Worm (Caenorhabditis elegans) whole organism, young adult: Measurements from ENCODE around the gene F45F2.9.
A peak's percentile ranks its signal among the peaks of the same experiment; 100 is the strongest.

Source experiments
- B0261.1 ChIP-seq: sonication (generic microtip); optimal IDR thresholded peaks from 2 replicates; lab custom pipeline; 2016; ENCODE audit warnings: mild to moderate bottlenecking, missing genetic modification characterization, moderate library complexity, missing compliant biosample characterization
- C17E4.6 ChIP-seq: fragments of 200-800 bp; sonication (Bioruptor generic); IDR thresholded peaks from 2 replicates; pipeline ENCODE4 v1.3.6; 2022; ENCODE audit warnings: missing genetic modification reagents, missing genetic modification characterization, missing compliant biosample characterization
- D2030.7 ChIP-seq: fragments of 200-800 bp; sonication (Bioruptor generic); IDR thresholded peaks from 2 replicates; pipeline ENCODE4 v1.3.6; 2022; ENCODE audit warnings: missing genetic modification reagents, missing genetic modification characterization, missing compliant biosample characterization
- F57A8.1 ChIP-seq: fragments of 200-800 bp; sonication (Bioruptor generic); optimal IDR thresholded peaks from 2 replicates; lab custom pipeline; 2018; ENCODE audit warnings: mild to moderate bottlenecking, missing genetic modification characterization, moderate library complexity, missing compliant biosample characterization
- K12H6.12 ChIP-seq: fragments of 200-800 bp; sonication (Bioruptor generic); optimal IDR thresholded peaks from 2 replicates; lab custom pipeline; 2018; ENCODE audit warnings: mild to moderate bottlenecking, missing genetic modification characterization, missing compliant biosample characterization
- Y53F4B.3 ChIP-seq: fragments of 200-800 bp; sonication (Bioruptor generic); IDR thresholded peaks from 2 replicates; pipeline ENCODE4 v1.3.6; 2022; ENCODE audit warnings: missing genetic modification reagents, missing genetic modification characterization, missing compliant biosample characterization
- aptf-3 ChIP-seq: fragments of 200-800 bp; sonication (Bioruptor generic); IDR thresholded peaks from 2 replicates; pipeline ENCODE4 v1.3.6; 2022; ENCODE audit warnings: missing genetic modification characterization, missing compliant biosample characterization
- attf-3 ChIP-seq: fragments of 200-800 bp; sonication (Bioruptor generic); conservative IDR thresholded peaks from 2 replicates; pipeline ENCODE4 v1.3.6; 2022; ENCODE audit warnings: missing genetic modification reagents, missing genetic modification characterization, missing compliant biosample characterization
- attf-5 ChIP-seq: fragments of 200-800 bp; sonication (Bioruptor generic); optimal IDR thresholded peaks from 2 replicates; lab custom pipeline; 2018; ENCODE audit warnings: mild to moderate bottlenecking, missing genetic modification characterization, missing compliant biosample characterization
- cebp-2 ChIP-seq: fragments of 200-800 bp; sonication (Bioruptor generic); IDR thresholded peaks from 2 replicates; pipeline ENCODE4 v1.3.6; 2022; ENCODE audit warnings: missing genetic modification characterization, missing compliant biosample characterization
- chd-7 ChIP-seq: sonication (generic microtip); optimal IDR thresholded peaks from 2 replicates; lab custom pipeline; 2016; ENCODE audit warnings: mild to moderate bottlenecking, missing genetic modification characterization, moderate library complexity, missing compliant biosample characterization
- dpff-1 ChIP-seq: sonication (generic microtip); optimal IDR thresholded peaks from 2 replicates; lab custom pipeline; 2017; ENCODE audit warnings: mild to moderate bottlenecking, missing genetic modification characterization, missing compliant biosample characterization
- efl-1 ChIP-seq: fragments of 150-350 bp; optimal IDR thresholded peaks from 2 replicates; lab custom pipeline; 2014; ENCODE audit warnings: missing biosample characterization, missing genetic modification reagents, missing genetic modification characterization
- egrh-3 ChIP-seq: fragments of 200-800 bp; sonication (Bioruptor generic); IDR thresholded peaks from 2 replicates; pipeline ENCODE4 v1.3.6; 2022; ENCODE audit warnings: missing genetic modification reagents, missing genetic modification characterization, missing compliant biosample characterization
- him-1 ChIP-seq: sonication (generic microtip); optimal IDR thresholded peaks from 2 replicates; lab custom pipeline; 2016; ENCODE audit warnings: missing genotype, missing genetic modification reagents, missing genetic modification characterization, missing compliant biosample characterization
- lag-1 ChIP-seq: fragments of 200-800 bp; sonication (Bioruptor generic); IDR thresholded peaks from 2 replicates; pipeline ENCODE4 v1.3.6; 2022; ENCODE audit warnings: missing genetic modification reagents, missing genetic modification characterization, missing compliant biosample characterization
- let-526 ChIP-seq: fragments of 200-800 bp; sonication (Bioruptor generic); IDR thresholded peaks from 2 replicates; pipeline ENCODE4 v1.3.6; 2022; ENCODE audit warnings: missing genetic modification reagents, missing genetic modification characterization, missing compliant biosample characterization
- let-607 ChIP-seq, 2 experiments: fragments of 200-800 bp in 1 of 2; sonication (Bioruptor generic) in 1 of 2; sonication (generic microtip) in 1 of 2; optimal IDR thresholded peaks; 2 replicates each; lab custom pipeline; 2016 to 2018; ENCODE audit warnings: mild to moderate bottlenecking in 2 of 2, missing compliant biosample characterization in 2 of 2, missing genetic modification characterization in 2 of 2, moderate library complexity in 2 of 2, missing genotype in 1 of 2
- lin-35 ChIP-seq, 3 experiments: fragments of 150-350 bp in 2 of 3; sonication (generic microtip) in 1 of 3; optimal IDR thresholded peaks; 2 replicates each; lab custom pipeline; 2014 to 2018; ENCODE audit warnings: missing biosample characterization in 3 of 3, missing genetic modification characterization in 3 of 3, missing genetic modification reagents in 3 of 3
- lin-54 ChIP-seq: fragments of 200-800 bp; sonication (Bioruptor generic); optimal IDR thresholded peaks from 2 replicates; lab custom pipeline; 2018; ENCODE audit warnings: mild to moderate bottlenecking, missing genetic modification characterization, missing compliant biosample characterization
- madf-10 ChIP-seq: sonication (generic microtip); optimal IDR thresholded peaks from 2 replicates; lab custom pipeline; 2016; ENCODE audit warnings: mild to moderate bottlenecking, missing genetic modification characterization, missing compliant biosample characterization
- madf-3 ChIP-seq: fragments of 200-800 bp; sonication (Bioruptor generic); IDR thresholded peaks from 2 replicates; pipeline ENCODE4 v1.3.6; 2022; ENCODE audit warnings: missing genetic modification reagents, missing genetic modification characterization, missing compliant biosample characterization
- madf-6 ChIP-seq: fragments of 200-800 bp; sonication (Bioruptor generic); IDR thresholded peaks from 2 replicates; pipeline ENCODE4 v1.3.6; 2022; ENCODE audit warnings: missing genetic modification reagents, missing genetic modification characterization, missing compliant biosample characterization
- madf-8 ChIP-seq: fragments of 200-800 bp; sonication (Bioruptor generic); conservative IDR thresholded peaks from 2 replicates; pipeline ENCODE4 v1.3.6; 2022; ENCODE audit warnings: missing genetic modification reagents, missing genetic modification characterization, missing compliant biosample characterization
- mcd-1 ChIP-seq: fragments of 200-800 bp; sonication (Bioruptor generic); IDR thresholded peaks from 2 replicates; pipeline ENCODE4 v1.3.6; 2022; ENCODE audit warnings: missing genetic modification reagents, missing genetic modification characterization, missing compliant biosample characterization
- mel-28 ChIP-seq: sonication (generic microtip); optimal IDR thresholded peaks from 2 replicates; lab custom pipeline; 2016; ENCODE audit warnings: borderline replicate concordance, mild to moderate bottlenecking, missing genetic modification characterization, missing compliant biosample characterization
- nfya-2 ChIP-seq: fragments of 200-800 bp; sonication (Bioruptor generic); IDR thresholded peaks from 2 replicates; pipeline ENCODE4 v1.3.6; 2022; ENCODE audit warnings: missing genetic modification reagents, missing genetic modification characterization, missing compliant biosample characterization
- nfyb-1 ChIP-seq: fragments of 200-800 bp; sonication (Bioruptor generic); IDR thresholded peaks from 2 replicates; pipeline ENCODE4 v1.3.6; 2022; ENCODE audit warnings: missing genetic modification reagents, missing genetic modification characterization, missing compliant biosample characterization
- pha-4 ChIP-seq: fragments of 150-350 bp; sonication (generic microtip); optimal IDR thresholded peaks from 2 replicates; lab custom pipeline; 2014; ENCODE audit warnings: missing biosample characterization, missing genetic modification reagents, missing genetic modification characterization
- rec-8 ChIP-seq, 2 experiments: sonication (generic microtip); optimal IDR thresholded peaks; 2 replicates each; lab custom pipeline; 2016; ENCODE audit warnings: mild to moderate bottlenecking in 2 of 2, missing genetic modification characterization in 2 of 2, missing genetic modification reagents in 2 of 2, missing genotype in 2 of 2, missing biosample characterization in 1 of 2, missing compliant biosample characterization in 1 of 2, moderate library complexity in 1 of 2
- sdz-38 ChIP-seq: sonication (generic microtip); optimal IDR thresholded peaks from 2 replicates; lab custom pipeline; 2016; ENCODE audit warnings: missing genotype, missing genetic modification characterization, missing compliant biosample characterization
- sea-2 ChIP-seq: fragments of 200-800 bp; sonication (Bioruptor generic); IDR thresholded peaks from 2 replicates; pipeline ENCODE4 v1.3.6; 2022; ENCODE audit warnings: missing genetic modification characterization, missing compliant biosample characterization
- snpc-1.1 ChIP-seq: sonication (generic microtip); optimal IDR thresholded peaks from 2 replicates; lab custom pipeline; 2017; ENCODE audit warnings: missing genetic modification characterization, mild to moderate bottlenecking, missing compliant biosample characterization, antibody characterized with exemption, moderate library complexity, missing genotype, missing genetic modification reagents; ENCODE audit not compliant: insufficient read depth
- snpc-3.4 ChIP-seq: sonication (generic microtip); optimal IDR thresholded peaks from 2 replicates; lab custom pipeline; 2017; ENCODE audit warnings: missing genetic modification characterization, mild to moderate bottlenecking, missing compliant biosample characterization, antibody characterized with exemption, moderate library complexity, missing genotype, missing genetic modification reagents
- snpc-4 ChIP-seq, 5 experiments: fragments of 150-350 bp in 1 of 5; sonication (generic microtip) in 4 of 5; optimal IDR thresholded peaks; 2 replicates each; lab custom pipeline; 2014 to 2018; ENCODE audit warnings: missing genetic modification characterization in 5 of 5, missing biosample characterization in 3 of 5, antibody characterized with exemption in 2 of 5, mild to moderate bottlenecking in 2 of 5, missing compliant biosample characterization in 2 of 5, missing genotype in 2 of 5, moderate library complexity in 2 of 5, missing genetic modification reagents in 1 of 5
- xnd-1 ChIP-seq: sonication (generic microtip); optimal IDR thresholded peaks from 2 replicates; lab custom pipeline; 2016; ENCODE audit warnings: missing genotype, missing genetic modification reagents, missing genetic modification characterization, missing compliant biosample characterization
- zfh-2 ChIP-seq: fragments of 200-800 bp; sonication (Bioruptor generic); conservative IDR thresholded peaks from 2 replicates; pipeline ENCODE4 v1.3.6; 2022; ENCODE audit warnings: missing genetic modification reagents, missing genetic modification characterization, missing compliant biosample characterization
- ztf-22 ChIP-seq: fragments of 200-800 bp; sonication (Bioruptor generic); optimal IDR thresholded peaks from 2 replicates; lab custom pipeline; 2018; ENCODE audit warnings: mild to moderate bottlenecking, missing genetic modification characterization, moderate library complexity, missing compliant biosample characterization
- ztf-28 ChIP-seq: fragments of 200-800 bp; sonication (Bioruptor generic); IDR thresholded peaks from 2 replicates; pipeline ENCODE4 v1.3.6; 2022; ENCODE audit warnings: missing genetic modification reagents, missing genetic modification characterization, missing compliant biosample characterization

Gene F45F2.9

ce11 chrV:8548989-8549388, 35.7 kb upstream of the F45F2.9 start, which contains the start of gene stdh-4:
Gene stdh-4 (plus strand): TSS chrV:8549289.
- TF ChIP-seq madf-10 (tag; lab: Kevin White, UChicago) (no peak), lag-1 (no peak), let-607 (tag; optimal IDR thresholded peaks at IDR 0.05; lab: Kevin White, UChicago) (no peak), cebp-2 (no peak), sdz-38 (tag; lab: Kevin White, UChicago) (no peak), pha-4 (tag; lab: Kevin White, UChicago) (no peak), snpc-4 (GFP tag; optimal IDR thresholded peaks at IDR 0.05; lab: Kevin White, UChicago) (no peak), snpc-4 (tag; optimal IDR thresholded peaks at IDR 0.05; lab: Kevin White, UChicago) (no peak), attf-5 (GFP tag; lab: Kevin White, UChicago) (no peak), D2030.7 (GFP tag; lab: Robert Waterston, UW) (no peak), ztf-22 (GFP tag; lab: Kevin White, UChicago) (no peak), madf-3 (GFP tag; lab: Robert Waterston, UW) (no peak), madf-8 (no peak)

- no peak for TF ChIP-seq dpff-1 (tag; lab: Kevin White, UChicago)
- TF ChIP-seq F57A8.1 (GFP tag; lab: Kevin White, UChicago): peak; percentile 11
- TF ChIP-seq aptf-3 (GFP tag; lab: Robert Waterston, UW): no peak
- peak; percentile 84 for TF ChIP-seq zfh-2
- TF ChIP-seq attf-3: no peak
- no peak for TF ChIP-seq sea-2 (GFP tag; lab: Robert Waterston, UW)
- no peak for TF ChIP-seq ztf-28
- peak; percentile 69; the same call in 1 of the 2 replicates for TF ChIP-seq egrh-3 (GFP tag; lab: Robert Waterston, UW)
- TF ChIP-seq chd-7 (tag; lab: Kevin White, UChicago): no peak
- TF ChIP-seq B0261.1 (tag; lab: Kevin White, UChicago): no peak
- no peak for TF ChIP-seq K12H6.12 (tag; lab: Kevin White, UChicago)
Observed at ce11 chrV:8545531-8546224, 32.4 kb upstream of the F45F2.9 start, which contains the start of the genes slc-17.8 and asns-1. Gene slc-17.8 (minus strand): TSS chrV:8545581. Gene asns-1 (plus strand): TSS chrV:8546174.

DNA sequence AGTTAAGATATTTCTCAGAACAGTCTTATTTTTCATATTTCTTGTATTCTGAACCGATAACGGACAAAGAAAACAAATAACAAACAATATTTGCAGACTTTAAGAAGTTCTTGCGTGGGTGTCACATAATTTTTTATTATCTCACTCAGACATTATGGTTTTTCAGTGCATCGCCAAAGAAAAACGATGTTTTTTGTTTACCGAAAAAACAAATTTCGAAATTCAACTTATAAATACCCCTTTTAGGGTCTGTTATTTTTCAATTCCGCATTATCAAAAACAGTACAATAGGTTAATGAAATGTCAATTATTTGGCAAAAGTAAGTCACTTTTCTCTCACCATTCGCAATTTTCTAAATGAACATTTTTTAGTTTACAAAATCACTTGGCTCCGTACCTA, 23.8 kb upstream of the F45F2.9 start, which contains the start of gene otpl-4:
Gene otpl-4, plus strand, starts transcription at position 301 of the 400 bp plus-strand sequence.
- TF ChIP-seq mel-28 (no peak), snpc-1.1 (tag; lab: Kevin White, UChicago) (no peak), xnd-1 (tag; lab: Kevin White, UChicago) (no peak), efl-1 (GFP tag; lab: Kevin White, UChicago) (no peak), Y53F4B.3 (GFP tag; lab: Robert Waterston, UW) (no peak), chd-7 (tag; lab: Kevin White, UChicago) (no peak)

DNA sequence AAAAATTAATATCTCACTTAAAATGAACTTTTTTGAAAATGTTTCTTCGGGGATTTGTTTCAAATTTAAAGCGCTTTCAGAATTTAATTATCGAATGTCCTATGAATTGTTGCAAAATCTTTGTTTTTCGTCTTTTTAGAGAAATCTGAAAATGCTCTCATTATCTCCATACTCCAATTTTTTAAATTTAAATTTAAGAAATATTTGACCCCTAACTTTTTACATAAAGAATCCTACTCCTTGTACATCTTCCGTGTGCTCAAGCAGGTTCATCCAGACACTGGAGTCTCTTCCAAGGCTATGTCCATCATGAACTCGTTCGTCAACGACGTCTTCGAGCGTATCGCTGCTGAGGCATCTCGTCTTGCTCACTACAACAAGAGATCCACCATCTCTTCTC, 23.0 kb upstream of the F45F2.9 start, which contains the start of gene his-39:
Gene his-39, plus strand, starts transcription at position 301 of the 400 bp plus-strand sequence.
- TF ChIP-seq attf-5 (GFP tag; lab: Kevin White, UChicago) (no peak), C17E4.6 (GFP tag; lab: Robert Waterston, UW) (no peak), let-526 (GFP tag; lab: Robert Waterston, UW) (no peak), pha-4 (tag; lab: Kevin White, UChicago) (no peak), ztf-22 (GFP tag; lab: Kevin White, UChicago) (no peak), him-1 (tag; lab: Kevin White, UChicago) (no peak), sdz-38 (tag; lab: Kevin White, UChicago) (no peak), rec-8 (tag; optimal IDR thresholded peaks at IDR 0.05; lab: Kevin White, UChicago) (no peak), nfya-2 (GFP tag; lab: Robert Waterston, UW) (no peak), mcd-1 (GFP tag; lab: Robert Waterston, UW) (no peak), K12H6.12 (tag; lab: Kevin White, UChicago) (no peak), lin-54 (GFP tag; lab: Kevin White, UChicago) (no peak), madf-6 (GFP tag; lab: Robert Waterston, UW) (no peak), zfh-2 (no peak), nfyb-1 (no peak), snpc-3.4 (tag; lab: Kevin White, UChicago) (no peak), lin-35 (GFP tag; optimal IDR thresholded peaks at IDR 0.05; lab: Kevin White, UChicago) (no peak)
